Worm (Caenorhabditis elegans): ENCODE data around the gene F47B8.2.

The F47B8.2 gene

ce11 chrV:14293667-14294194, 22.7 kb downstream of the F47B8.2 start, which contains the start of gene F14D7.2:
F14D7.2 (minus strand) TSS chrV:14293717.
- TF ChIP-seq M03D4.4 (tag; optimal IDR thresholded peaks at IDR 0.05) (no peak), nhr-76 (tag; optimal IDR thresholded peaks at IDR 0.05) (no peak), tbx-8 (GFP tag; optimal IDR thresholded peaks at IDR 0.05) (no peak), drap-1 (GFP tag; optimal IDR thresholded peaks at IDR 0.05) (no peak), ztf-11 (tag; optimal IDR thresholded peaks at IDR 0.05) (no peak), hlh-1 (tag; optimal IDR thresholded peaks at IDR 0.05) (no peak), unc-120 (tag; optimal IDR thresholded peaks at IDR 0.05; ENCODE audit: poor library complexity, severe bottlenecking) (no peak), unc-62 (GFP tag; optimal IDR thresholded peaks at IDR 0.05) (no peak), pha-4 (tag; optimal IDR thresholded peaks at IDR 0.05) (no peak), ceh-39 (tag; optimal IDR thresholded peaks at IDR 0.05) (no peak), ces-1 (GFP tag; optimal IDR thresholded peaks at IDR 0.05) (no peak), flh-1 (GFP tag; optimal IDR thresholded peaks at IDR 0.05) (no peak), sem-2 (GFP tag; optimal IDR thresholded peaks at IDR 0.05) (no peak), elt-3 (tag; optimal IDR thresholded peaks at IDR 0.05) (no peak)

ce11 chrV:14290636-14291035, 25.8 kb downstream of the F47B8.2 start, which contains the start of gene F14D7.18:
F14D7.18 (minus strand) TSS chrV:14290736.
- TF ChIP-seq M03D4.4 (tag; optimal IDR thresholded peaks at IDR 0.05): no peak
- no peak for TF ChIP-seq pha-4 (tag; optimal IDR thresholded peaks at IDR 0.05)
- no peak for TF ChIP-seq sptf-1 (tag; optimal IDR thresholded peaks at IDR 0.05)
- TF ChIP-seq lsy-2 (tag; optimal IDR thresholded peaks at IDR 0.05): no peak
- TF ChIP-seq lin-13 (tag; optimal IDR thresholded peaks at IDR 0.05): no peak

ce11 chrV:14289363-14289762, 27.1 kb downstream of the F47B8.2 start, which contains the start of gene F14D7.1:
F14D7.1 (minus strand) TSS chrV:14289463.
- TF ChIP-seq mls-2 (tag; optimal IDR thresholded peaks at IDR 0.05) (no peak), mab-5 (tag; optimal IDR thresholded peaks at IDR 0.05) (no peak), nhr-76 (tag; optimal IDR thresholded peaks at IDR 0.05) (no peak), unc-39 (tag; optimal IDR thresholded peaks at IDR 0.05) (no peak)

- TF ChIP-seq sem-2 (GFP tag; optimal IDR thresholded peaks at IDR 0.05): no peak
- TF ChIP-seq sptf-1 (tag; optimal IDR thresholded peaks at IDR 0.05): no peak
- TF ChIP-seq flh-1 (GFP tag; optimal IDR thresholded peaks at IDR 0.05): no peak
- no peak for TF ChIP-seq ham-2 (GFP tag; optimal IDR thresholded peaks at IDR 0.05)
- TF ChIP-seq unc-120 (tag; optimal IDR thresholded peaks at IDR 0.05; ENCODE audit: poor library complexity, severe bottlenecking): no peak
- TF ChIP-seq hlh-1 (tag; optimal IDR thresholded peaks at IDR 0.05): no peak
- TF ChIP-seq nhr-237 (tag; optimal IDR thresholded peaks at IDR 0.05): no peak
- no peak for TF ChIP-seq mep-1 (tag; optimal IDR thresholded peaks at IDR 0.05)
- no peak for TF ChIP-seq snpc-4 (tag; optimal IDR thresholded peaks at IDR 0.05)
- no peak for TF ChIP-seq cnd-1 (tag; optimal IDR thresholded peaks at IDR 0.05)
- no peak for TF ChIP-seq nhr-76 (tag; optimal IDR thresholded peaks at IDR 0.05)
- TF ChIP-seq pha-4 (tag; optimal IDR thresholded peaks at IDR 0.05): no peak
- no peak for TF ChIP-seq mls-2 (tag; optimal IDR thresholded peaks at IDR 0.05)
- TF ChIP-seq elt-1 (tag; optimal IDR thresholded peaks at IDR 0.05; ENCODE audit: borderline replicate concordance, insufficient read depth): no peak
- TF ChIP-seq unc-62 (GFP tag; optimal IDR thresholded peaks at IDR 0.05): no peak
- no peak for TF ChIP-seq lin-13 (tag; optimal IDR thresholded peaks at IDR 0.05)
- no peak for TF ChIP-seq mab-5 (tag; optimal IDR thresholded peaks at IDR 0.05)
- TF ChIP-seq ces-1 (GFP tag; optimal IDR thresholded peaks at IDR 0.05): no peak
- no peak for TF ChIP-seq ceh-43 (GFP tag; optimal IDR thresholded peaks at IDR 0.05)
- no peak for TF ChIP-seq elt-3 (tag; optimal IDR thresholded peaks at IDR 0.05)
Measured at ce11 chrV:14285803-14286202, 30.6 kb downstream of the F47B8.2 start, which contains the start of gene F40G12.11. F40G12.11 (plus strand) TSS chrV:14286171.

- TF ChIP-seq zip-8 (tag; optimal IDR thresholded peaks at IDR 0.05) (no peak), sptf-1 (tag; optimal IDR thresholded peaks at IDR 0.05) (no peak), unc-62 (GFP tag; optimal IDR thresholded peaks at IDR 0.05) (no peak), nhr-76 (tag; optimal IDR thresholded peaks at IDR 0.05) (no peak), ces-1 (GFP tag; optimal IDR thresholded peaks at IDR 0.05) (no peak), nhr-2 (tag; optimal IDR thresholded peaks at IDR 0.05) (no peak), lin-32 (GFP tag; optimal IDR thresholded peaks at IDR 0.05) (no peak), M03D4.4 (tag; optimal IDR thresholded peaks at IDR 0.05) (no peak), tbx-8 (GFP tag; optimal IDR thresholded peaks at IDR 0.05) (no peak), elt-1 (tag; optimal IDR thresholded peaks at IDR 0.05; ENCODE audit: borderline replicate concordance, insufficient read depth) (no peak), pha-4 (tag; optimal IDR thresholded peaks at IDR 0.05) (no peak), blmp-1 (tag; optimal IDR thresholded peaks at IDR 0.05) (no peak), mab-5 (tag; optimal IDR thresholded peaks at IDR 0.05) (no peak), nhr-12 (tag; optimal IDR thresholded peaks at IDR 0.05) (no peak)
Measured at ce11 chrV:14283241-14283640, 33.2 kb downstream of the F47B8.2 start, which contains the start of gene F40G12.10. F40G12.10 (plus strand) TSS chrV:14283541.

Data from whole organism, mixed stage, embryonic.